Fruit fly (Drosophila melanogaster): Measurements from ENCODE around the gene Rev1.
A peak's percentile ranks its signal among the peaks of the same experiment; 100 is the strongest.

Rev1 gene

dm6 chr3L:630666-631065, 23.5 kb upstream of the Rev1 start:
- TF ChIP-seq br (GFP tag; optimal IDR thresholded peaks at IDR 0.05) (no peak), Sp1 (GFP tag; optimal IDR thresholded peaks at IDR 0.05) (no peak), lola (GFP tag; optimal IDR thresholded peaks at IDR 0.05) (no peak), h (GFP tag; optimal IDR thresholded peaks at IDR 0.05) (no peak), HLH106 (tag; optimal IDR thresholded peaks at IDR 0.05) (no peak), Dfd (GFP tag; optimal IDR thresholded peaks at IDR 0.05) (no peak), Mio (GFP tag; optimal IDR thresholded peaks at IDR 0.05) (no peak), fru (GFP tag; optimal IDR thresholded peaks at IDR 0.05) (no peak), woc (GFP tag; optimal IDR thresholded peaks at IDR 0.05) (no peak), CG32264 (GFP tag; optimal IDR thresholded peaks at IDR 0.05) (no peak), sage (GFP tag; optimal IDR thresholded peaks at IDR 0.05) (no peak), OdsH (GFP tag; optimal IDR thresholded peaks at IDR 0.05) (no peak), GATAd (GFP tag; optimal IDR thresholded peaks at IDR 0.05) (no peak), dl (GFP tag; optimal IDR thresholded peaks at IDR 0.05; ENCODE audit: insufficient read depth in 1 of 2, partially characterized antibody in 2 of 2) (no peak)

- no peak for TF ChIP-seq HLH106 (tag; optimal IDR thresholded peaks at IDR 0.05)
- TF ChIP-seq OdsH (GFP tag; optimal IDR thresholded peaks at IDR 0.05), result no peak
- TF ChIP-seq Vsx2 (GFP tag; optimal IDR thresholded peaks at IDR 0.05; ENCODE audit: partially characterized antibody), result no peak
- TF ChIP-seq foxo (GFP tag; optimal IDR thresholded peaks at IDR 0.05), result no peak
- no peak for TF ChIP-seq sv (GFP tag; optimal IDR thresholded peaks at IDR 0.05)
- TF ChIP-seq fru (GFP tag; optimal IDR thresholded peaks at IDR 0.05), result no peak
- no peak for TF ChIP-seq GATAd (GFP tag; optimal IDR thresholded peaks at IDR 0.05)
- no peak for TF ChIP-seq Hr83 (GFP tag; optimal IDR thresholded peaks at IDR 0.05; ENCODE audit: poor library complexity, severe bottlenecking)
- TF ChIP-seq jim (GFP tag; optimal IDR thresholded peaks at IDR 0.05), result no peak
- TF ChIP-seq CG9705 (GFP tag; optimal IDR thresholded peaks at IDR 0.05), result no peak
- TF ChIP-seq psq (GFP tag; optimal IDR thresholded peaks at IDR 0.05), result no peak
- no peak for TF ChIP-seq dl (GFP tag; optimal IDR thresholded peaks at IDR 0.05; ENCODE audit: insufficient read depth in 1 of 2, partially characterized antibody in 2 of 2)
- no peak for TF ChIP-seq Dfd (GFP tag; optimal IDR thresholded peaks at IDR 0.05)
- no peak for TF ChIP-seq N (GFP tag; optimal IDR thresholded peaks at IDR 0.05)
- no peak for TF ChIP-seq usp (GFP tag; optimal IDR thresholded peaks at IDR 0.05)
These were observed 22.1 kb upstream of the Rev1 start for dm6 chr3L:632058-632457.

- TF ChIP-seq foxo (GFP tag; optimal IDR thresholded peaks at IDR 0.05), result peak in 1 of 2 experiments; percentile 53
- no peak for TF ChIP-seq dsf (GFP tag; optimal IDR thresholded peaks at IDR 0.05; ENCODE audit: borderline replicate concordance)
- no peak for TF ChIP-seq Dif (GFP tag; optimal IDR thresholded peaks at IDR 0.05; ENCODE audit: partially characterized antibody)
- no peak for TF ChIP-seq Myc (optimal IDR thresholded peaks at IDR 0.05)
- TF ChIP-seq sv (GFP tag; optimal IDR thresholded peaks at IDR 0.05), result peak; percentile 61
- TF ChIP-seq br (GFP tag; optimal IDR thresholded peaks at IDR 0.05), result peak; percentile 39
- TF ChIP-seq HLH106 (tag; optimal IDR thresholded peaks at IDR 0.05), result peak; percentile 27
- TF ChIP-seq h (GFP tag; optimal IDR thresholded peaks at IDR 0.05), result peak; percentile 46
- no peak for TF ChIP-seq CrebA (GFP tag; optimal IDR thresholded peaks at IDR 0.05; ENCODE audit: borderline replicate concordance)
- peak; percentile 3 for TF ChIP-seq dmrt93B (GFP tag; optimal IDR thresholded peaks at IDR 0.05)
- TF ChIP-seq woc (GFP tag; optimal IDR thresholded peaks at IDR 0.05), result peak; percentile 20
- TF ChIP-seq Hr83 (GFP tag; optimal IDR thresholded peaks at IDR 0.05; ENCODE audit: poor library complexity, severe bottlenecking), result no peak
- TF ChIP-seq fru (GFP tag; optimal IDR thresholded peaks at IDR 0.05), result peak; percentile 57
- peak; percentile 47 for TF ChIP-seq rgr (GFP tag; optimal IDR thresholded peaks at IDR 0.05)
- no peak for TF ChIP-seq OdsH (GFP tag; optimal IDR thresholded peaks at IDR 0.05)
- TF ChIP-seq ey (GFP tag; optimal IDR thresholded peaks at IDR 0.05), result peak; percentile 61
- peak; percentile 73 for TF ChIP-seq Dfd (GFP tag; optimal IDR thresholded peaks at IDR 0.05)
- peak; percentile 21 for TF ChIP-seq psq (GFP tag; optimal IDR thresholded peaks at IDR 0.05)
- no peak for TF ChIP-seq brk (GFP tag; optimal IDR thresholded peaks at IDR 0.05)
- TF ChIP-seq lola (GFP tag; optimal IDR thresholded peaks at IDR 0.05), result no peak
These were observed 20.6 kb upstream of the Rev1 start for dm6 chr3L:633272-634254.

All from whole organism, wandering third instar larva.